Worm (Caenorhabditis elegans) whole organism, young adult: ENCODE data around the gene hyl-1.

Experiments
- B0261.1 ChIP-seq: sonication (generic microtip); optimal IDR thresholded peaks from 2 replicates; lab custom pipeline; 2016; ENCODE audit warnings: mild to moderate bottlenecking, missing genetic modification characterization, moderate library complexity, missing compliant biosample characterization
- B0336.3 ChIP-seq: fragments of 200-800 bp; sonication (Bioruptor generic); IDR thresholded peaks from 2 replicates; pipeline ENCODE4 v1.3.6; 2022; ENCODE audit warnings: missing genetic modification characterization, missing compliant biosample characterization
- C06A6.2 ChIP-seq: fragments of 200-800 bp; sonication (Bioruptor generic); conservative IDR thresholded peaks from 2 replicates; pipeline ENCODE4 v1.3.6; 2022; ENCODE audit warnings: missing genetic modification characterization, missing compliant biosample characterization
- D2030.7 ChIP-seq: fragments of 200-800 bp; sonication (Bioruptor generic); IDR thresholded peaks from 2 replicates; pipeline ENCODE4 v1.3.6; 2022; ENCODE audit warnings: missing genetic modification reagents, missing genetic modification characterization, missing compliant biosample characterization
- F33H1.4 ChIP-seq: fragments of 200-800 bp; sonication (Bioruptor generic); IDR thresholded peaks from 2 replicates; pipeline ENCODE4 v1.3.6; 2022; ENCODE audit warnings: missing genetic modification reagents, missing genetic modification characterization, missing compliant biosample characterization
- F37B4.10 ChIP-seq: fragments of 200-800 bp; sonication (Bioruptor generic); IDR thresholded peaks from 2 replicates; pipeline ENCODE4 v1.3.6; 2022; ENCODE audit warnings: missing genetic modification characterization, missing compliant biosample characterization
- F55B11.4 ChIP-seq: sonication (generic microtip); optimal IDR thresholded peaks from 2 replicates; lab custom pipeline; 2016; ENCODE audit warnings: missing compliant biosample characterization, missing genetic modification characterization, borderline replicate concordance; ENCODE audit not compliant: insufficient read depth
- F57A8.1 ChIP-seq: fragments of 200-800 bp; sonication (Bioruptor generic); optimal IDR thresholded peaks from 2 replicates; lab custom pipeline; 2018; ENCODE audit warnings: mild to moderate bottlenecking, missing genetic modification characterization, moderate library complexity, missing compliant biosample characterization
- F57C9.4 ChIP-seq: sonication (generic microtip); optimal IDR thresholded peaks from 2 replicates; lab custom pipeline; 2017; ENCODE audit warnings: mild to moderate bottlenecking, missing genetic modification characterization, missing compliant biosample characterization
- K12H6.12 ChIP-seq: fragments of 200-800 bp; sonication (Bioruptor generic); optimal IDR thresholded peaks from 2 replicates; lab custom pipeline; 2018; ENCODE audit warnings: mild to moderate bottlenecking, missing genetic modification characterization, missing compliant biosample characterization
- Y53F4B.3 ChIP-seq: fragments of 200-800 bp; sonication (Bioruptor generic); IDR thresholded peaks from 2 replicates; pipeline ENCODE4 v1.3.6; 2022; ENCODE audit warnings: missing genetic modification reagents, missing genetic modification characterization, missing compliant biosample characterization
- Y67H2A.10 ChIP-seq: fragments of 200-800 bp; sonication (Bioruptor generic); conservative IDR thresholded peaks from 2 replicates; pipeline ENCODE4 v1.3.6; 2022; ENCODE audit warnings: missing genetic modification reagents, missing genetic modification characterization, missing compliant biosample characterization
- Y95B8A.8 ChIP-seq: fragments of 200-800 bp; sonication (Bioruptor generic); IDR thresholded peaks from 2 replicates; pipeline ENCODE4 v1.3.6; 2022; ENCODE audit warnings: missing genetic modification reagents, missing genetic modification characterization, missing compliant biosample characterization
- akir-1 ChIP-seq: fragments of 200-800 bp; sonication (Bioruptor generic); optimal IDR thresholded peaks from 2 replicates; lab custom pipeline; 2018; ENCODE audit warnings: mild to moderate bottlenecking, missing genetic modification characterization, moderate library complexity, missing compliant biosample characterization
- atf-7 ChIP-seq: sonication (generic microtip); optimal IDR thresholded peaks from 2 replicates; lab custom pipeline; 2017; ENCODE audit warnings: mild to moderate bottlenecking, missing genetic modification characterization, missing compliant biosample characterization
- athp-1 ChIP-seq: sonication (generic microtip); optimal IDR thresholded peaks from 2 replicates; lab custom pipeline; 2017; ENCODE audit warnings: mild to moderate bottlenecking, missing genetic modification characterization, missing compliant biosample characterization
- attf-6 ChIP-seq: fragments of 200-800 bp; sonication (Bioruptor generic); IDR thresholded peaks from 2 replicates; pipeline ENCODE4 v1.3.6; 2022; ENCODE audit warnings: missing genetic modification reagents, missing genetic modification characterization, missing compliant biosample characterization
- ceh-40 ChIP-seq: fragments of 200-800 bp; sonication (Bioruptor generic); IDR thresholded peaks from 2 replicates; pipeline ENCODE4 v1.3.6; 2022; ENCODE audit warnings: missing genetic modification characterization, missing compliant biosample characterization
- ceh-79 ChIP-seq: sonication (generic microtip); optimal IDR thresholded peaks from 2 replicates; lab custom pipeline; 2017; ENCODE audit warnings: mild to moderate bottlenecking, missing genetic modification characterization, missing compliant biosample characterization
- ceh-91 ChIP-seq: fragments of 200-800 bp; sonication (Bioruptor generic); IDR thresholded peaks from 2 replicates; pipeline ENCODE4 v1.3.6; 2022; ENCODE audit warnings: missing genetic modification reagents, missing genetic modification characterization, missing compliant biosample characterization
- dpl-1 ChIP-seq: fragments of 150-350 bp; optimal IDR thresholded peaks from 2 replicates; lab custom pipeline; 2014; ENCODE audit warnings: missing biosample characterization, missing genetic modification reagents, missing genetic modification characterization
- fkh-3 ChIP-seq: sonication (generic microtip); optimal IDR thresholded peaks from 2 replicates; lab custom pipeline; 2016; ENCODE audit warnings: mild to moderate bottlenecking, missing genetic modification characterization, missing compliant biosample characterization
- hmg-20 ChIP-seq: fragments of 200-800 bp; sonication (Bioruptor generic); IDR thresholded peaks from 2 replicates; pipeline ENCODE4 v1.3.6; 2022; ENCODE audit warnings: missing genetic modification reagents, missing genetic modification characterization, missing compliant biosample characterization
- hsf-1 ChIP-seq: fragments of 200-800 bp; sonication (Bioruptor generic); IDR thresholded peaks from 2 replicates; pipeline ENCODE4 v1.3.6; 2022; ENCODE audit warnings: missing genetic modification reagents, missing genetic modification characterization, missing compliant biosample characterization
- let-607 ChIP-seq, 2 experiments: fragments of 200-800 bp in 1 of 2; sonication (Bioruptor generic) in 1 of 2; sonication (generic microtip) in 1 of 2; optimal IDR thresholded peaks; 2 replicates each; lab custom pipeline; 2016 to 2018; ENCODE audit warnings: mild to moderate bottlenecking in 2 of 2, missing compliant biosample characterization in 2 of 2, missing genetic modification characterization in 2 of 2, moderate library complexity in 2 of 2, missing genotype in 1 of 2
- lin-35 ChIP-seq, 3 experiments: fragments of 150-350 bp in 2 of 3; sonication (generic microtip) in 1 of 3; optimal IDR thresholded peaks; 2 replicates each; lab custom pipeline; 2014 to 2018; ENCODE audit warnings: missing biosample characterization in 3 of 3, missing genetic modification characterization in 3 of 3, missing genetic modification reagents in 3 of 3
- lin-40 ChIP-seq: sonication (generic microtip); optimal IDR thresholded peaks from 2 replicates; lab custom pipeline; 2016; ENCODE audit warnings: missing genetic modification characterization, mild to moderate bottlenecking, missing compliant biosample characterization, missing genotype, missing genetic modification reagents
- lin-54 ChIP-seq: fragments of 200-800 bp; sonication (Bioruptor generic); optimal IDR thresholded peaks from 2 replicates; lab custom pipeline; 2018; ENCODE audit warnings: mild to moderate bottlenecking, missing genetic modification characterization, missing compliant biosample characterization
- lsy-27 ChIP-seq: sonication (generic microtip); optimal IDR thresholded peaks from 2 replicates; lab custom pipeline; 2017; ENCODE audit warnings: missing genetic modification characterization, mild to moderate bottlenecking, missing compliant biosample characterization, antibody characterized with exemption, missing genotype, borderline replicate concordance; ENCODE audit not compliant: insufficient read depth
- madf-3 ChIP-seq: fragments of 200-800 bp; sonication (Bioruptor generic); IDR thresholded peaks from 2 replicates; pipeline ENCODE4 v1.3.6; 2022; ENCODE audit warnings: missing genetic modification reagents, missing genetic modification characterization, missing compliant biosample characterization
- madf-8 ChIP-seq: fragments of 200-800 bp; sonication (Bioruptor generic); conservative IDR thresholded peaks from 2 replicates; pipeline ENCODE4 v1.3.6; 2022; ENCODE audit warnings: missing genetic modification reagents, missing genetic modification characterization, missing compliant biosample characterization
- mxl-1 ChIP-seq: sonication (generic microtip); optimal IDR thresholded peaks from 2 replicates; lab custom pipeline; 2016; ENCODE audit warnings: missing genetic modification characterization, missing compliant biosample characterization
- nfyb-1 ChIP-seq: fragments of 200-800 bp; sonication (Bioruptor generic); IDR thresholded peaks from 2 replicates; pipeline ENCODE4 v1.3.6; 2022; ENCODE audit warnings: missing genetic modification reagents, missing genetic modification characterization, missing compliant biosample characterization
- nhr-27 ChIP-seq: fragments of 200-800 bp; sonication (Bioruptor generic); optimal IDR thresholded peaks from 2 replicates; lab custom pipeline; 2018; ENCODE audit warnings: mild to moderate bottlenecking, missing genetic modification characterization, moderate library complexity, missing compliant biosample characterization
- nhr-80 ChIP-seq: sonication (generic microtip); optimal IDR thresholded peaks from 2 replicates; lab custom pipeline; 2016; ENCODE audit warnings: missing genetic modification characterization, missing compliant biosample characterization
- pha-4 ChIP-seq: fragments of 150-350 bp; sonication (generic microtip); optimal IDR thresholded peaks from 2 replicates; lab custom pipeline; 2014; ENCODE audit warnings: missing biosample characterization, missing genetic modification reagents, missing genetic modification characterization
- snpc-1.1 ChIP-seq: sonication (generic microtip); optimal IDR thresholded peaks from 2 replicates; lab custom pipeline; 2017; ENCODE audit warnings: missing genetic modification characterization, mild to moderate bottlenecking, missing compliant biosample characterization, antibody characterized with exemption, moderate library complexity, missing genotype, missing genetic modification reagents; ENCODE audit not compliant: insufficient read depth
- snpc-3.4 ChIP-seq: sonication (generic microtip); optimal IDR thresholded peaks from 2 replicates; lab custom pipeline; 2017; ENCODE audit warnings: missing genetic modification characterization, mild to moderate bottlenecking, missing compliant biosample characterization, antibody characterized with exemption, moderate library complexity, missing genotype, missing genetic modification reagents
- somi-1 ChIP-seq: fragments of 200-800 bp; sonication (Bioruptor generic); optimal IDR thresholded peaks from 2 replicates; lab custom pipeline; 2018; ENCODE audit warnings: mild to moderate bottlenecking, missing genetic modification characterization, missing compliant biosample characterization
- sptf-2 ChIP-seq: fragments of 200-800 bp; sonication (Bioruptor generic); optimal IDR thresholded peaks from 2 replicates; lab custom pipeline; 2018; ENCODE audit warnings: mild to moderate bottlenecking, missing genetic modification characterization, missing compliant biosample characterization
- tbx-9 ChIP-seq: sonication (generic microtip); optimal IDR thresholded peaks from 2 replicates; lab custom pipeline; 2016; ENCODE audit warnings: borderline replicate concordance, missing genetic modification characterization, inconsistent platforms, missing compliant biosample characterization
- tlf-1 ChIP-seq: fragments of 200-800 bp; sonication (Bioruptor generic); optimal IDR thresholded peaks from 2 replicates; lab custom pipeline; 2018; ENCODE audit warnings: mild to moderate bottlenecking, missing genetic modification characterization, missing compliant biosample characterization
- xnd-1 ChIP-seq: sonication (generic microtip); optimal IDR thresholded peaks from 2 replicates; lab custom pipeline; 2016; ENCODE audit warnings: missing genotype, missing genetic modification reagents, missing genetic modification characterization, missing compliant biosample characterization
- ztf-18 ChIP-seq: sonication (generic microtip); optimal IDR thresholded peaks from 2 replicates; lab custom pipeline; 2016; ENCODE audit warnings: missing genotype, mild to moderate bottlenecking, missing genetic modification characterization, missing compliant biosample characterization
- ztf-22 ChIP-seq: fragments of 200-800 bp; sonication (Bioruptor generic); optimal IDR thresholded peaks from 2 replicates; lab custom pipeline; 2018; ENCODE audit warnings: mild to moderate bottlenecking, missing genetic modification characterization, moderate library complexity, missing compliant biosample characterization
- ztf-25 ChIP-seq: fragments of 200-800 bp; sonication (Bioruptor generic); IDR thresholded peaks from 2 replicates; pipeline ENCODE4 v1.3.6; 2022; ENCODE audit warnings: missing genetic modification reagents, missing genetic modification characterization, missing compliant biosample characterization
- ztf-28 ChIP-seq: fragments of 200-800 bp; sonication (Bioruptor generic); IDR thresholded peaks from 2 replicates; pipeline ENCODE4 v1.3.6; 2022; ENCODE audit warnings: missing genetic modification reagents, missing genetic modification characterization, missing compliant biosample characterization
- ztf-6 ChIP-seq: fragments of 200-800 bp; sonication (Bioruptor generic); IDR thresholded peaks from 2 replicates; pipeline ENCODE4 v1.3.6; 2022; ENCODE audit warnings: missing genetic modification reagents, missing genetic modification characterization, missing compliant biosample characterization

The hyl-1 gene

DNA sequence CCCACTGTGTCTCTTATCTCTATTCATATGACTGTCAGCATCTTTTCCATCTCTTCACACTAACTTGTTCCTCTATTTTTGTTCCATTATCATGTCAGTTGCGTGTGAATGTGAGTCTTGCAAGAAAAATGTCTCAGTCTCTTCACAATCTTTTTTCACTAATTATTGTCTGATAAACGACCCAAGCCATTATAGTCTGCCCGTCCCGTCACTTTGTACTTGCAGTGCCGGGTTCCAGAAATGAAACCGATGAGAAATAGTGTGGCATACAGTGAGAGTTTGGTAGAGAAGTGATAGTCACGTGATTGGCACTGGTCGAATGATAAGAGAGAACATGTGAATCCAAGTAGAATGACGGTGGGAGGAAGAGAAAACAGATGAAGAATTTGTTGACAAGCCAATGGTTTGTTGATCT is 11.3 kb upstream of the hyl-1 start (continued):
- TF ChIP-seq attf-6 (GFP tag; lab: Robert Waterston, UW) (no peak), ceh-79 (no peak), hsf-1 (GFP tag; lab: Robert Waterston, UW) (peak; percentile 70; the same call in 1 of the 2 replicates), let-607 (tag; optimal IDR thresholded peaks at IDR 0.05; lab: Kevin White, UChicago) (peak; percentile 29 to 90), ceh-91 (GFP tag; lab: Robert Waterston, UW) (no peak), nhr-80 (tag; lab: Kevin White, UChicago) (peak; percentile 99), ztf-6 (GFP tag; lab: Robert Waterston, UW) (no peak), snpc-3.4 (tag; lab: Kevin White, UChicago) (no peak), ztf-18 (no peak), tbx-9 (tag; lab: Kevin White, UChicago) (no peak), K12H6.12 (tag; lab: Kevin White, UChicago) (peak; percentile 67), F33H1.4 (GFP tag; lab: Robert Waterston, UW) (no peak), mxl-1 (tag; lab: Kevin White, UChicago) (no peak), lin-35 (GFP tag; optimal IDR thresholded peaks at IDR 0.05; lab: Kevin White, UChicago) (peak in 1 of 3 experiments; percentile 14), nfyb-1 (GFP tag; lab: Robert Waterston, UW) (peak; percentile 86), Y67H2A.10 (GFP tag; lab: Robert Waterston, UW) (no peak), D2030.7 (GFP tag; lab: Robert Waterston, UW) (no peak), F55B11.4 (tag; lab: Kevin White, UChicago) (no peak), ztf-22 (peak; percentile 99), B0261.1 (no peak), F57C9.4 (tag; lab: Kevin White, UChicago) (no peak), lsy-27 (no peak), fkh-3 (tag; lab: Kevin White, UChicago) (no peak), B0336.3 (GFP tag; lab: Robert Waterston, UW) (peak; percentile 81), snpc-1.1 (tag; lab: Kevin White, UChicago) (no peak), madf-8 (no peak), F57A8.1 (no peak), pha-4 (peak; percentile 78), nhr-27 (no peak), madf-3 (GFP tag; lab: Robert Waterston, UW) (no peak), lin-40 (peak; percentile 93), dpl-1 (GFP tag; lab: Kevin White, UChicago) (no peak), hmg-20 (no peak), Y53F4B.3 (GFP tag; lab: Robert Waterston, UW) (no peak), ztf-28 (GFP tag; lab: Robert Waterston, UW) (no peak), atf-7 (tag; lab: Kevin White, UChicago) (peak; percentile 98), sptf-2 (GFP tag; lab: Kevin White, UChicago) (peak; percentile 22), ceh-40 (GFP tag; lab: Robert Waterston, UW) (no peak), lin-54 (GFP tag; lab: Kevin White, UChicago) (peak; percentile 16), Y95B8A.8 (0 out of 2 replicates have a peak, but pooled peaks have one; percentile 16), F37B4.10 (0 out of 2 replicates have a peak, but pooled peaks have one; percentile 66), C06A6.2 (GFP tag; lab: Robert Waterston, UW) (peak; percentile 90), tlf-1 (GFP tag; lab: Kevin White, UChicago) (peak; percentile 87), athp-1 (tag; lab: Kevin White, UChicago) (no peak), xnd-1 (no peak), ztf-25 (GFP tag; lab: Robert Waterston, UW) (no peak), akir-1 (no peak), somi-1 (peak; percentile 96)
